Worm (Caenorhabditis elegans): ENCODE results near the gene appg-1.

DNA sequence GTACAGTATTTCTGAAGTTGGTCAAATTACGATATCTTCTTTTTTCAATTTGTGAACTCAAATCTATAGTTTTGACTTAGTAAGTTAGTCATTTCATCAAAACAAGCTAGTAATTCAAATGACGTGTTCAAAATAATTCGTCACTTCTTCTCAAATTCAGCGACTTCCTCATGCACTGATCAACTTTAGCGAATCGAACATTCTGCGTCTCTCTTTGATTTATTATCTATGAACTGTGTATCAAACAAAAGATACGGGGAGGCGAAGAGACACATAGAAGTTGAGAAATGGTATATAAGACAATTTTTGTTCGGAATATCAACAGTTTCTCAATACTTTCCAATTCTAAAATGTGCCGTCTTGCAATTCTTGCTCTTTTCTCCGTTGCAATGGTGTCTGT lies 13.9 kb upstream of the appg-1 start, which contains the start of gene srlf-34:
- no peak for TF ChIP-seq W03F9.2 (tag; optimal IDR thresholded peaks at IDR 0.05)
- TF ChIP-seq him-1 (tag; optimal IDR thresholded peaks at IDR 0.05): no peak

All from whole organism, L4/young adult.